Worm (Caenorhabditis elegans): ENCODE data around the gene rike-1.
A peak's percentile ranks its signal among the peaks of the same experiment; 100 is the strongest.

Gene rike-1

ce11 chrV:14542138-14542537 lies 3.5 kb downstream of the rike-1 start:
- TF ChIP-seq fos-1 (tag; optimal IDR thresholded peaks at IDR 0.05): peak; percentile 96
- no peak for TF ChIP-seq Y55F3AM.14 (GFP tag; optimal IDR thresholded peaks at IDR 0.05)
- no peak for TF ChIP-seq mab-5 (tag; optimal IDR thresholded peaks at IDR 0.05)

ce11 chrV:14540932-14541331 lies 4.7 kb downstream of the rike-1 start:
- TF ChIP-seq lin-11 (tag; optimal IDR thresholded peaks at IDR 0.05) (no peak), nhr-23 (tag; optimal IDR thresholded peaks at IDR 0.05) (no peak), ztf-1 (GFP tag; conservative IDR thresholded peaks at IDR 0.05) (no peak)

ce11 chrV:14539355-14539754 lies 6.3 kb downstream of the rike-1 start:
- TF ChIP-seq sem-4 (tag; optimal IDR thresholded peaks at IDR 0.05) (no peak), nhr-129 (tag; optimal IDR thresholded peaks at IDR 0.05) (no peak), unc-55 (GFP tag; optimal IDR thresholded peaks at IDR 0.05) (no peak), C34F6.9 (tag; optimal IDR thresholded peaks at IDR 0.05) (no peak), aly-2 (tag; optimal IDR thresholded peaks at IDR 0.05) (no peak), egl-27 (tag; optimal IDR thresholded peaks at IDR 0.05) (no peak), elt-3 (tag; optimal IDR thresholded peaks at IDR 0.05) (no peak), zag-1 (tag; optimal IDR thresholded peaks at IDR 0.05) (no peak), skn-1 (tag; optimal IDR thresholded peaks at IDR 0.05) (no peak), mbf-1 (tag; optimal IDR thresholded peaks at IDR 0.05) (no peak), nhr-11 (tag; optimal IDR thresholded peaks at IDR 0.05) (no peak), lin-11 (tag; optimal IDR thresholded peaks at IDR 0.05) (no peak), R02D3.7 (tag; optimal IDR thresholded peaks at IDR 0.05) (no peak), fos-1 (tag; optimal IDR thresholded peaks at IDR 0.05) (no peak), mdl-1 (tag; optimal IDR thresholded peaks at IDR 0.05) (no peak), ztf-4 (tag; optimal IDR thresholded peaks at IDR 0.05) (no peak)

ce11 chrV:14536274-14536673 lies 9.4 kb downstream of the rike-1 start, which contains the start of gene tag-191:
Gene tag-191, minus strand, starts transcription at chrV:14536374.
- no peak for TF ChIP-seq nhr-6 (tag; optimal IDR thresholded peaks at IDR 0.05)
- TF ChIP-seq elt-1 (tag; optimal IDR thresholded peaks at IDR 0.05): no peak
- TF ChIP-seq dmd-4 (tag; optimal IDR thresholded peaks at IDR 0.05): no peak
- TF ChIP-seq mdl-1 (tag; optimal IDR thresholded peaks at IDR 0.05): no peak
- no peak for TF ChIP-seq nhr-12 (tag; optimal IDR thresholded peaks at IDR 0.05)
- no peak for TF ChIP-seq nhr-21 (tag; optimal IDR thresholded peaks at IDR 0.05)
- no peak for TF ChIP-seq unc-39 (tag; optimal IDR thresholded peaks at IDR 0.05)
- TF ChIP-seq peb-1 (tag; optimal IDR thresholded peaks at IDR 0.05): no peak
- no peak for TF ChIP-seq zag-1 (tag; optimal IDR thresholded peaks at IDR 0.05)
- no peak for TF ChIP-seq ZK546.5 (tag; optimal IDR thresholded peaks at IDR 0.05)
- no peak for TF ChIP-seq ama-1 (optimal IDR thresholded peaks at IDR 0.05)
- TF ChIP-seq F13H6.1 (tag; optimal IDR thresholded peaks at IDR 0.05): no peak
- TF ChIP-seq mbf-1 (tag; optimal IDR thresholded peaks at IDR 0.05): no peak
- no peak for TF ChIP-seq ceh-16 (tag; optimal IDR thresholded peaks at IDR 0.05)

- TF ChIP-seq crh-2 (tag; optimal IDR thresholded peaks at IDR 0.05): no peak
- TF ChIP-seq lsy-2 (tag; optimal IDR thresholded peaks at IDR 0.05): no peak
- no peak for TF ChIP-seq egl-27 (tag; optimal IDR thresholded peaks at IDR 0.05)
- TF ChIP-seq mbf-1 (tag; optimal IDR thresholded peaks at IDR 0.05): no peak
- no peak for TF ChIP-seq elt-3 (tag; optimal IDR thresholded peaks at IDR 0.05)
- no peak for TF ChIP-seq blmp-1 (tag; optimal IDR thresholded peaks at IDR 0.05; ENCODE audit: insufficient read depth)
- no peak for TF ChIP-seq mab-5 (tag; optimal IDR thresholded peaks at IDR 0.05)
- TF ChIP-seq ztf-1 (GFP tag; conservative IDR thresholded peaks at IDR 0.05): no peak
- no peak for TF ChIP-seq lin-11 (tag; optimal IDR thresholded peaks at IDR 0.05)
- no peak for TF ChIP-seq ZK546.5 (tag; optimal IDR thresholded peaks at IDR 0.05)
- TF ChIP-seq lin-39 (tag; optimal IDR thresholded peaks at IDR 0.05): no peak
- TF ChIP-seq aly-2 (tag; optimal IDR thresholded peaks at IDR 0.05): no peak
- no peak for TF ChIP-seq zag-1 (tag; optimal IDR thresholded peaks at IDR 0.05)
Observed at ce11 chrV:14532374-14532773, 13.3 kb downstream of the rike-1 start.

ce11 chrV:14530813-14531212 lies 14.9 kb downstream of the rike-1 start, which contains the start of gene kcnl-4:
Gene kcnl-4, plus strand, starts transcription at chrV:14531113.
- TF ChIP-seq aly-2 (tag; optimal IDR thresholded peaks at IDR 0.05): no peak
- TF ChIP-seq alr-1 (tag; optimal IDR thresholded peaks at IDR 0.05): no peak
- TF ChIP-seq nhr-23 (tag; optimal IDR thresholded peaks at IDR 0.05): no peak
- no peak for TF ChIP-seq nhr-77 (tag; optimal IDR thresholded peaks at IDR 0.05)
- TF ChIP-seq nhr-12 (tag; optimal IDR thresholded peaks at IDR 0.05): no peak
- TF ChIP-seq ZK546.5 (tag; optimal IDR thresholded peaks at IDR 0.05): no peak
- no peak for TF ChIP-seq ztf-1 (GFP tag; conservative IDR thresholded peaks at IDR 0.05)
- TF ChIP-seq lin-13 (GFP tag; optimal IDR thresholded peaks at IDR 0.05): no peak
- TF ChIP-seq ceh-82 (tag; optimal IDR thresholded peaks at IDR 0.05): no peak
- no peak for TF ChIP-seq lsy-2 (tag; optimal IDR thresholded peaks at IDR 0.05)
- TF ChIP-seq nhr-11 (tag; optimal IDR thresholded peaks at IDR 0.05): no peak
- TF ChIP-seq Y55F3AM.14 (GFP tag; optimal IDR thresholded peaks at IDR 0.05): no peak
- no peak for TF ChIP-seq nhr-129 (tag; optimal IDR thresholded peaks at IDR 0.05)

Data from whole organism, L2 larva.